Fruit fly (Drosophila melanogaster) whole organism, embryonic: ENCODE data around the gene CG14253.

ENCODE experiments used
- Adf1 ChIP-seq: fragments of 200-800 bp; sonication (Bioruptor generic); IDR thresholded peaks from 2 replicates; pipeline ENCODE4 v1.3.6; 2022; ENCODE audit warnings: missing biosample characterization, missing genetic modification characterization
- Atf-2 ChIP-seq: fragments of 200-800 bp; sonication (Bioruptor generic); optimal IDR thresholded peaks from 2 replicates; lab custom pipeline; 2016; ENCODE audit warnings: missing biosample characterization, missing genetic modification characterization
- CG10543 ChIP-seq: fragments of 200-800 bp; sonication (Bioruptor generic); optimal IDR thresholded peaks from 3 replicates; lab custom pipeline; 2017; ENCODE audit warnings: missing biosample characterization, mild to moderate bottlenecking, missing genetic modification characterization, moderate library complexity
- CG10654 ChIP-seq: fragments of 200-800 bp; sonication (Bioruptor generic); optimal IDR thresholded peaks from 2 replicates; lab custom pipeline; 2016; ENCODE audit warnings: missing biosample characterization, missing genetic modification characterization
- CG11695 ChIP-seq: fragments of 200-800 bp; sonication (Bioruptor generic); IDR thresholded peaks from 3 replicates; pipeline ENCODE4 v1.3.6; 2022; ENCODE audit warnings: missing biosample characterization, missing genetic modification characterization
- CG31388 ChIP-seq: fragments of 200-800 bp; sonication (Bioruptor generic); optimal IDR thresholded peaks from 2 replicates; lab custom pipeline; 2016; ENCODE audit warnings: missing biosample characterization, missing genetic modification characterization
- CG34376 ChIP-seq: fragments of 200-800 bp; sonication (Bioruptor generic); optimal IDR thresholded peaks from 2 replicates; lab custom pipeline; 2018; ENCODE audit warnings: missing biosample characterization, mild to moderate bottlenecking, missing genetic modification characterization
- CG4360 ChIP-seq: fragments of 200-800 bp; sonication (Bioruptor generic); IDR thresholded peaks from 2 replicates; pipeline ENCODE4 v1.3.6; 2022; ENCODE audit warnings: missing biosample characterization, missing genetic modification characterization
- CG5180 ChIP-seq: fragments of 200-800 bp; sonication (Bioruptor generic); optimal IDR thresholded peaks from 3 replicates; lab custom pipeline; 2017; ENCODE audit warnings: missing biosample characterization, missing genetic modification characterization, mild to moderate bottlenecking, moderate library complexity, missing genetic modification reagents
- CG6175 ChIP-seq: fragments of 200-800 bp; sonication (Bioruptor generic); IDR thresholded peaks from 3 replicates; pipeline ENCODE4 v1.3.6; 2022; ENCODE audit warnings: missing biosample characterization, missing genetic modification characterization
- Myb ChIP-seq: fragments of 200-800 bp; sonication (Bioruptor generic); optimal IDR thresholded peaks from 2 replicates; lab custom pipeline; 2016; ENCODE audit warnings: missing biosample characterization, missing genetic modification characterization
- maf-S ChIP-seq: fragments of 200-800 bp; sonication (Bioruptor generic); optimal IDR thresholded peaks from 2 replicates; lab custom pipeline; 2016; ENCODE audit warnings: missing biosample characterization, missing genetic modification characterization
- sna ChIP-seq: fragments of 200-800 bp; sonication (Bioruptor generic); IDR thresholded peaks from 2 replicates; pipeline ENCODE4 v1.3.6; 2022; ENCODE audit warnings: missing biosample characterization, missing genetic modification characterization; ENCODE audit not compliant: partially characterized antibody
- wdn ChIP-seq: fragments of 200-800 bp; sonication (Bioruptor generic); IDR thresholded peaks from 2 replicates; pipeline ENCODE4 v1.3.6; 2022; ENCODE audit warnings: missing biosample characterization, missing genetic modification characterization

- TF ChIP-seq CG11695 (GFP tag; lab: Robert Waterston, UW) (no peak), CG10543 (GFP tag; lab: Kevin White, UChicago) (no peak), maf-S (no peak), Myb (GFP tag; lab: Kevin White, UChicago) (peak; percentile 23), CG31388 (GFP tag; lab: Kevin White, UChicago) (no peak), CG4360 (GFP tag; lab: Robert Waterston, UW) (peak; percentile 91), sna (GFP tag; lab: Robert Waterston, UW) (peak; percentile 88), CG34376 (GFP tag; lab: Kevin White, UChicago) (peak; percentile 28), CG6175 (GFP tag; lab: Robert Waterston, UW) (no peak), CG5180 (GFP tag; lab: Kevin White, UChicago) (no peak), wdn (GFP tag; lab: Robert Waterston, UW) (no peak), Adf1 (no peak), Atf-2 (no peak), CG10654 (no peak)
Observed at dm6 chr3R:26964452-26965133, 13.7 kb upstream of the CG14253 start, which contains the start of gene Tsp97E.
